Worm (Caenorhabditis elegans): Measurements from ENCODE around the gene srd-39.

DNA sequence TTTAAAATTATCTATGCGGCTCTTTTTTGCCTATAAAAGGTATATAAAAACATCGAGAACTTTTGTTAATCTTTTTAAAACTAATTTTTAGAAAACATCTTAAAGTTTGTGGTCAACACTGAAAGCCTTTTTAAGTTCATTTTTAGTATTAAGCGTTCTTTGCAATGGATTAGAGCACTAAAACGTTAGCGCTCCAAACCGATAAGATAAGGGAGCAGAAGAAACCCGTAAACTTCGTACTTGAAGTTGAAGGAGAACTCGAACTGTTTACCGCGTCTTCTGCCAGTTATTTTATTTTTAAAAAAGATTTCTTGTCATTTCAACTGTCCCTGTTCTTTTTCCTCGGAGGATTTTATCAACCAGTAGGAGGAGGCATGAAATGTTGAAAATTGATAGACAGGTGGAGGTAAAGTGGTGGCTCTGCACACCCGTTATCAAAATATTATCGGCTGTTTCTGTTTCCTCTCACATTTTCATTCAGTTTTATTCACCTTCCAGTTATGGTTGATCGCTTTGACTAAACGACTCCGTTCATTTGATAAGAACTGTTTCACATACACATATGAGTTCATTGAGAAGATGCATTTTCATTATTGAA lies 38.7 kb upstream of the srd-39 start:
- TF ChIP-seq W03F9.2 (tag; optimal IDR thresholded peaks at IDR 0.05): no peak
- TF ChIP-seq dao-5 (tag; optimal IDR thresholded peaks at IDR 0.05): no peak
- no peak for TF ChIP-seq him-1 (tag; optimal IDR thresholded peaks at IDR 0.05)
